Worm (Caenorhabditis elegans): ENCODE measurements around the gene F42H10.6.

The F42H10.6 gene

DNA sequence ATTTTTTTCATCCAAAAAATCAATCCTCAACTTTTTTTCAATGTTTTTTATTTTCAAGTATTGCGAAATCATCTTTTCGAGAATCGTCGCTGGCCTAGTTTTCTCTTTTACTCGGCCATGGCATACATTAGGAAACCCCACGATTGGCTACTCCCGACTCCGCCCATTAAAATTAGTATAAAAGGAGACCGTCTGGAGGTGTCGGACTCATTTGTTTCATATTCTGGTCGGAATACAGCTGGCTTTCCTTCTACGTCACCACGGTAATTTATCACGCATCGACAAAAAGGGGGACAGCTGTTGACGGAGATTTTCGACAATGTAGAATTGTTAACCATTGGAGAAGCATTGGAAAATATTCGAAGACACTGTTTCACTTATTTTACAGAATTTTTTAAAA lies 48.7 kb upstream of the F42H10.6 start (continued):
- peak in 1 of 2 experiments; percentile 21 for TF ChIP-seq mdl-1 (tag; optimal IDR thresholded peaks at IDR 0.05)
- no peak for TF ChIP-seq vab-15 (tag; optimal IDR thresholded peaks at IDR 0.05)
- no peak for TF ChIP-seq hlh-4 (tag; optimal IDR thresholded peaks at IDR 0.05)
- TF ChIP-seq fos-1 (tag; optimal IDR thresholded peaks at IDR 0.05): no peak
- peak; percentile 79 for TF ChIP-seq fkh-8 (tag; optimal IDR thresholded peaks at IDR 0.05)
- peak; percentile 65 for TF ChIP-seq pax-3 (tag; optimal IDR thresholded peaks at IDR 0.05)
- peak; percentile 89 for TF ChIP-seq ceh-90 (tag; optimal IDR thresholded peaks at IDR 0.05)
- TF ChIP-seq nhr-84 (tag; optimal IDR thresholded peaks at IDR 0.05): no peak
- TF ChIP-seq efl-3 (GFP tag; optimal IDR thresholded peaks at IDR 0.05): peak; percentile 19
- TF ChIP-seq elt-2 (tag; optimal IDR thresholded peaks at IDR 0.05): peak; percentile 12
- peak; percentile 97 for TF ChIP-seq nhr-85 (tag)
- peak; percentile 64 for TF ChIP-seq ama-1 (optimal IDR thresholded peaks at IDR 0.05)
- TF ChIP-seq swsn-7 (tag; optimal IDR thresholded peaks at IDR 0.05): peak; percentile 81
- peak; percentile 17 for TF ChIP-seq sox-4 (tag; optimal IDR thresholded peaks at IDR 0.05)
- TF ChIP-seq unc-86 (tag; optimal IDR thresholded peaks at IDR 0.05): peak; percentile 86
- TF ChIP-seq lin-35 (GFP tag; optimal IDR thresholded peaks at IDR 0.05): peak; percentile 21 to 68
- peak; percentile 74 for TF ChIP-seq nhr-90 (tag; optimal IDR thresholded peaks at IDR 0.05; ENCODE audit: poor library complexity)
- peak; percentile 87 for TF ChIP-seq lsy-2 (tag; optimal IDR thresholded peaks at IDR 0.05)
- TF ChIP-seq nhr-11 (tag; optimal IDR thresholded peaks at IDR 0.05): peak; percentile 22
- no peak for TF ChIP-seq fkh-10 (GFP tag; optimal IDR thresholded peaks at IDR 0.05)
- TF ChIP-seq jun-1 (tag; optimal IDR thresholded peaks at IDR 0.05): peak; percentile 43
- no peak for TF ChIP-seq mef-2 (tag; optimal IDR thresholded peaks at IDR 0.05)
- TF ChIP-seq mep-1 (tag; optimal IDR thresholded peaks at IDR 0.05): peak; percentile 83

DNA sequence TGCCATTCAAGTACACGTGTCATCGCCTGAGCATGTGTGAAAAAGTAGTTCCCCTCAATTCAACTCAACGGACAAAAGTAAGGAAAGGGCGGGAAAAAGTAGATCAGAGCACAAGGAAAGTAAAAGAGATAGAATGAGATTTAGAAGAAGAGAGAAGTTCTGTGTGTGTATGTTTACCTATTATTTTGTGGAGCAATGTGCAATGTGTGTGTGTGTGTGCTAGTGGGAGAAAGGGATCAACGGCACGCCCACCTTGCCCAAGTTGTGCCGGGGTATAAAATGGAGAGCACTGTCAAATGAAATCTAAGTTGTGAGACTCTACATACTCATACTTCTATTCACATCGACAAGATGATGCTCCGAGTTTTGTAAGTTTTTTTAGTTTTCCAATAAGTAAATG lies 44.5 kb upstream of the F42H10.6 start, which contains the start of gene idpp-15:
Gene idpp-15 (plus strand): TSS at position 301 of the 400 bp plus-strand sequence.
- TF ChIP-seq lin-39 (tag; optimal IDR thresholded peaks at IDR 0.05) (no peak), fkh-8 (tag; optimal IDR thresholded peaks at IDR 0.05) (no peak)

DNA sequence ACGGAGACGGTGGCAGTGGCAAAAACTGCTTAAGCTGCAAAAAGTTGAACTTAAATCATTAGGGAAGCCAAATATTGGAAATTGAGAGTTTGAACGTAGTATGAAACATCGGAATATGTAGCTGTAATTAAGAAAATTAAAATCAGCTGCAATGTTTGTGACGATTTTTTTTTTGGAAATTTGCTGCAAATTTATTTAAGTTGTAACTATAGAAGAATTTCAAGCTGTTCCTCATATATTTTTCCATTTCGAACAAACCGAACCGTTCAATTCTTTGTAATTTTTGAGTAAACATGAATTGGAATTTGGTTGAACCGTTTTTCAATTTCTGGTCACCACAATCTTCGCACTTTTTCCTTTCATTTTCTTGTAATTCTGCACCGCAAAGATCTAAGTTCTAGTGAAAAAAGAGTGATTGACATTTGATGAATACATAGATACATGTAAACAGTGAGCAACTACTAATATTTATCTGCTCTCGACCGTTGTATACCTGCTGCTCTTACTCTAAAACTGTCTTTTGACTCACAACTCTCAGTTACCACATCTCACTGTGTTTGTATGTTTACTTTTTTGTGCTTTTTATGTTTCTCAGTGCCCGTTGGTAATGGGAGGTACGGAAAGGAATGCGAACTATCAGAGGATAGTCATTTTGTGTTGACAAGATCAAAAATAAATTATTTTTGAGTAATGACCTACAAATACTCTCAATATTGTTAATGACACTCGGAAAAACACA lies 41.6 kb upstream of the F42H10.6 start:
- no peak for TF ChIP-seq skn-1 (tag; optimal IDR thresholded peaks at IDR 0.05)
- TF ChIP-seq lin-15B (tag; optimal IDR thresholded peaks at IDR 0.05): no peak
- no peak for TF ChIP-seq nhr-28 (tag; optimal IDR thresholded peaks at IDR 0.05)
- no peak for TF ChIP-seq mab-9 (GFP tag; IDR thresholded peaks at IDR 0.05)
- no peak for TF ChIP-seq ces-1 (GFP tag; optimal IDR thresholded peaks at IDR 0.05)
- no peak for TF ChIP-seq ama-1 (optimal IDR thresholded peaks at IDR 0.05)
- no peak for TF ChIP-seq tbx-2 (tag; optimal IDR thresholded peaks at IDR 0.05)
- TF ChIP-seq mep-1 (tag; optimal IDR thresholded peaks at IDR 0.05): no peak
- no peak for TF ChIP-seq lin-35 (GFP tag; optimal IDR thresholded peaks at IDR 0.05)
- no peak for TF ChIP-seq ceh-63 (GFP tag; optimal IDR thresholded peaks at IDR 0.05)
- TF ChIP-seq tlp-1 (tag; optimal IDR thresholded peaks at IDR 0.05): no peak
- TF ChIP-seq dpl-1 (GFP tag; optimal IDR thresholded peaks at IDR 0.05): no peak
- TF ChIP-seq nhr-77 (tag; optimal IDR thresholded peaks at IDR 0.05): no peak

DNA sequence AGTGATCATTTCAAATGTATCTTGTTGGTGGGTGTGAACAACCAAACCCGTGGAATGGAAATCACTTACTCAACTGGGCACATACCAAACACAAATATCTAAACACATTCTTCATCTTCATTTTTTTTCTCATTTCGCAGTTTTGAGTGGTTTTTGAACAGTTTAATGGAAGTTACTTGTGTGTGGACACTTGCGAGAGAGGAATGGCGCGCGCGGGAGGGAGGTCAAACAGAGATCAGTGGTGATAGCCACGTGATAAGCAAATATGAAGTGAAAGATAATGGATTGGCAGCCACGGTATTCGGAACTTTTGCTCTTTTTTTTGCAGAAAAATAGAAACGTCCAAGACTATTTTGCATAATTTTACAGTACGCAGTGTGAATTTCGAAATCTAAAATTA lies 40.3 kb upstream of the F42H10.6 start:
- TF ChIP-seq C16A3.4 (tag; optimal IDR thresholded peaks at IDR 0.05): no peak
- TF ChIP-seq efl-3 (GFP tag; optimal IDR thresholded peaks at IDR 0.05): no peak
- no peak for TF ChIP-seq nhr-84 (tag; optimal IDR thresholded peaks at IDR 0.05)
- TF ChIP-seq mef-2 (tag; optimal IDR thresholded peaks at IDR 0.05): no peak
- no peak for TF ChIP-seq nhr-19 (GFP tag; conservative IDR thresholded peaks at IDR 0.05)
- TF ChIP-seq blmp-1 (tag; optimal IDR thresholded peaks at IDR 0.05): no peak
- no peak for TF ChIP-seq vab-15 (tag; optimal IDR thresholded peaks at IDR 0.05)
- peak; percentile 52 for TF ChIP-seq tbx-2 (tag; optimal IDR thresholded peaks at IDR 0.05)
- no peak for TF ChIP-seq nhr-85 (tag)
- no peak for TF ChIP-seq ztf-11 (tag; optimal IDR thresholded peaks at IDR 0.05)
- TF ChIP-seq mdl-1 (tag; optimal IDR thresholded peaks at IDR 0.05): peak in 1 of 2 experiments; percentile 2
- no peak for TF ChIP-seq fos-1 (tag; optimal IDR thresholded peaks at IDR 0.05)
- no peak for TF ChIP-seq hlh-17 (GFP tag; optimal IDR thresholded peaks at IDR 0.05; ENCODE audit: borderline replicate concordance)
- TF ChIP-seq jun-1 (tag; optimal IDR thresholded peaks at IDR 0.05): no peak
- no peak for TF ChIP-seq swsn-7 (tag; optimal IDR thresholded peaks at IDR 0.05)
- no peak for TF ChIP-seq elt-2 (tag; optimal IDR thresholded peaks at IDR 0.05)
- no peak for TF ChIP-seq lin-35 (GFP tag; optimal IDR thresholded peaks at IDR 0.05)
- no peak for TF ChIP-seq nhr-90 (tag; optimal IDR thresholded peaks at IDR 0.05; ENCODE audit: poor library complexity)
- TF ChIP-seq ceh-63 (GFP tag; optimal IDR thresholded peaks at IDR 0.05): no peak
- TF ChIP-seq ets-5 (GFP tag; IDR thresholded peaks at IDR 0.05): no peak
- no peak for TF ChIP-seq isw-1 (GFP tag; IDR thresholded peaks at IDR 0.05)
- TF ChIP-seq nhr-77 (tag; optimal IDR thresholded peaks at IDR 0.05): peak; percentile 54
- TF ChIP-seq egl-27 (tag; optimal IDR thresholded peaks at IDR 0.05): no peak
- peak; percentile 11 for TF ChIP-seq nhr-71 (tag; optimal IDR thresholded peaks at IDR 0.05)
- TF ChIP-seq dsc-1 (tag; optimal IDR thresholded peaks at IDR 0.05): no peak
- no peak for TF ChIP-seq nhr-12 (tag; optimal IDR thresholded peaks at IDR 0.05)
- no peak for TF ChIP-seq pax-3 (tag; optimal IDR thresholded peaks at IDR 0.05)
